Worm (Caenorhabditis elegans) whole organism, midembryonic: ENCODE measurements around the gene F14D2.15.

Source experiments
- T22C8.4 ChIP-seq: fragments of 200-800 bp; sonication (Bioruptor generic); IDR thresholded peaks from 2 replicates; pipeline ENCODE4 v1.3.6; 2022; ENCODE audit warnings: missing genetic modification characterization, missing compliant biosample characterization
- cog-1 ChIP-seq: sonication (generic microtip); optimal IDR thresholded peaks from 2 replicates; lab custom pipeline; 2016; ENCODE audit warnings: missing genetic modification characterization, missing compliant biosample characterization
- flt-1 ChIP-seq: fragments of 200-800 bp; sonication (Bioruptor generic); IDR thresholded peaks from 2 replicates; pipeline ENCODE4 v1.3.6; 2022; ENCODE audit warnings: missing genetic modification characterization, missing compliant biosample characterization
- klf-2 ChIP-seq: fragments of 200-800 bp; sonication (Bioruptor generic); conservative IDR thresholded peaks from 2 replicates; pipeline ENCODE4 v1.3.6; 2022; ENCODE audit warnings: missing genetic modification reagents, missing genetic modification characterization, missing compliant biosample characterization
- med-1 ChIP-seq: sonication (generic microtip); optimal IDR thresholded peaks from 2 replicates; lab custom pipeline; 2017; ENCODE audit warnings: missing genetic modification characterization, mild to moderate bottlenecking, missing compliant biosample characterization, antibody characterized with exemption, missing genetic modification reagents; ENCODE audit not compliant: insufficient read depth
- ref-1 ChIP-seq: fragments of 200-800 bp; sonication (Bioruptor generic); conservative IDR thresholded peaks from 2 replicates; pipeline ENCODE4 v1.3.6; 2022; ENCODE audit warnings: missing genetic modification reagents, missing genetic modification characterization, missing compliant biosample characterization
- tab-1 ChIP-seq: fragments of 200-800 bp; sonication (Bioruptor generic); IDR thresholded peaks from 2 replicates; pipeline ENCODE4 v1.3.6; 2022; ENCODE audit warnings: missing genetic modification characterization, missing compliant biosample characterization
- ztf-29 ChIP-seq: fragments of 200-800 bp; sonication (Bioruptor generic); IDR thresholded peaks from 2 replicates; pipeline ENCODE4 v1.3.6; 2022; ENCODE audit warnings: missing genetic modification reagents, missing genetic modification characterization, missing compliant biosample characterization

DNA sequence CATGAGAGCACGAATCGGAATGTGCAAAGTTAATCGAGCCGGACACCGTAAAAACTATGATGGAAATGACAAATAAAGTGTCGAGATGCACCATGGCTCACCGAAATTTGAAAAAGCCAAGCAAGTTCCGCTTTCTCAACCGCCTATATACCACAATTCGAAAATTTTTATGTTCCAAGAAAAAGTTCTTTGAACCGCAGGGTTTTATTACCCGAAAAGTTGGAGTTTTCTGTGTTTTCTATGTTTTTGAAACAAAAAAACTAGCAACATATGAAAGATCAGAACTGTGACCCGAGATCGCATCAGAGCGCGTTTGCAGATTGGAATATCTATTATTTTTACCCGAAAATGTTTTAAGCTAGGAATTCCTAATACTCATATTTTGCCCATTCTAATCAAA is 16.5 kb downstream of the F14D2.15 start, which contains the start of gene Y46D2A.3:
- no peak for TF ChIP-seq ztf-29 (GFP tag; lab: Robert Waterston, UW)
- no peak for TF ChIP-seq ref-1
- TF ChIP-seq T22C8.4 (GFP tag; lab: Robert Waterston, UW): no peak
- no peak for TF ChIP-seq flt-1 (GFP tag; lab: Robert Waterston, UW)
- TF ChIP-seq med-1: no peak
- TF ChIP-seq tab-1 (GFP tag; lab: Robert Waterston, UW): no peak
- no peak for TF ChIP-seq klf-2 (GFP tag; lab: Robert Waterston, UW)
- no peak for TF ChIP-seq cog-1
